Fruit fly (Drosophila melanogaster): ENCODE data around the gene CG18231.
A peak's percentile ranks its signal among the peaks of the same experiment; 100 is the strongest.

Gene CG18231

dm6 chr3L:18620988-18621734 lies 13.9 kb downstream of the CG18231 start (continued):
- TF ChIP-seq bsh (GFP tag; optimal IDR thresholded peaks at IDR 0.05): peak in 1 of 2 experiments; percentile 61
- TF ChIP-seq crol (GFP tag; IDR thresholded peaks at IDR 0.05): no peak
- peak; percentile 46 for TF ChIP-seq CG9727 (GFP tag; optimal IDR thresholded peaks at IDR 0.05)
- no peak; the same call in 1 of the 2 replicates for TF ChIP-seq sisA (GFP tag; IDR thresholded peaks at IDR 0.05)
- TF ChIP-seq Ets65A (GFP tag): peak; percentile 75
- TF ChIP-seq Optix (GFP tag; IDR thresholded peaks at IDR 0.05): no peak
- peak; percentile 77 for TF ChIP-seq CG12769 (tag; optimal IDR thresholded peaks at IDR 0.05)
- 0 out of 3 replicates have a peak, but pooled peaks have one; percentile 29 for TF ChIP-seq CG2889 (GFP tag; IDR thresholded peaks at IDR 0.05)
- TF ChIP-seq CG7556 (GFP tag; optimal IDR thresholded peaks at IDR 0.05): peak; percentile 36
- TF ChIP-seq Hr3 (GFP tag; optimal IDR thresholded peaks at IDR 0.05): peak; percentile 23
- TF ChIP-seq scrt (GFP tag; optimal IDR thresholded peaks at IDR 0.05): peak; percentile 57
- peak; percentile 35 for TF ChIP-seq NK7.1 (GFP tag; optimal IDR thresholded peaks at IDR 0.05)
- TF ChIP-seq CG4707 (GFP tag; optimal IDR thresholded peaks at IDR 0.05): no peak
- TF ChIP-seq Bgb (GFP tag; IDR thresholded peaks at IDR 0.05; ENCODE audit: partially characterized antibody): peak; percentile 74
- peak; percentile 47 for TF ChIP-seq CG14710 (tag; optimal IDR thresholded peaks at IDR 0.05)
- no peak for TF ChIP-seq CG7745 (tag; optimal IDR thresholded peaks at IDR 0.05)
- TF ChIP-seq ase (GFP tag; IDR thresholded peaks at IDR 0.05): no peak
- TF ChIP-seq pzg (GFP tag; optimal IDR thresholded peaks at IDR 0.05): peak; percentile 26
- TF ChIP-seq ac (GFP tag; optimal IDR thresholded peaks at IDR 0.05): peak; percentile 55
- no peak for TF ChIP-seq NC2α (GFP tag; optimal IDR thresholded peaks at IDR 0.05)
- TF ChIP-seq CG7963 (GFP tag; IDR thresholded peaks at IDR 0.05; ENCODE audit: partially characterized antibody): peak; percentile 39; the same call in 1 of the 3 replicates
- TF ChIP-seq toy (GFP tag; IDR thresholded peaks at IDR 0.05): no peak
- TF ChIP-seq ham (GFP tag; IDR thresholded peaks at IDR 0.05): no peak
- peak; percentile 4 for TF ChIP-seq lbe (GFP tag; optimal IDR thresholded peaks at IDR 0.05)
- no peak for TF ChIP-seq peb (GFP tag; IDR thresholded peaks at IDR 0.05)
- TF ChIP-seq CG1832 (GFP tag; optimal IDR thresholded peaks at IDR 0.05): no peak
- TF ChIP-seq CG17829 (tag; optimal IDR thresholded peaks at IDR 0.05): peak; percentile 48
- TF ChIP-seq CG6813 (GFP tag; optimal IDR thresholded peaks at IDR 0.05): no peak
- TF ChIP-seq MBD-R2 (GFP tag; IDR thresholded peaks at IDR 0.05): peak; percentile 30; the same call in 1 of the 2 replicates
- no peak for TF ChIP-seq MTF-1 (GFP tag; optimal IDR thresholded peaks at IDR 0.05; ENCODE audit: borderline replicate concordance)
- no peak for TF ChIP-seq Dip2 (GFP tag; IDR thresholded peaks at IDR 0.05)
- no peak for TF ChIP-seq fd64A (GFP tag; optimal IDR thresholded peaks at IDR 0.05)
- no peak for TF ChIP-seq wor (GFP tag; IDR thresholded peaks at IDR 0.05)
- TF ChIP-seq croc (GFP tag; conservative IDR thresholded peaks at IDR 0.05): no peak
- TF ChIP-seq Drgx (GFP tag; IDR thresholded peaks at IDR 0.05): peak; percentile 19
- peak; percentile 39 for TF ChIP-seq CG2129 (GFP tag; IDR thresholded peaks at IDR 0.05; ENCODE audit: partially characterized antibody)
- TF ChIP-seq PHDP (tag; optimal IDR thresholded peaks at IDR 0.05): peak; percentile 48
- peak; percentile 43; the same call in 1 of the 2 replicates for TF ChIP-seq H2.0 (GFP tag; IDR thresholded peaks at IDR 0.05)
- TF ChIP-seq jumu (GFP tag; optimal IDR thresholded peaks at IDR 0.05): peak; percentile 25
- TF ChIP-seq row (GFP tag; IDR thresholded peaks at IDR 0.05): peak; percentile 91
- TF ChIP-seq pum (GFP tag; optimal IDR thresholded peaks at IDR 0.05): peak; percentile 14
- peak; percentile 4 for TF ChIP-seq Myb (GFP tag; optimal IDR thresholded peaks at IDR 0.05)
- peak; percentile 69 for TF ChIP-seq nerfin-1 (tag; optimal IDR thresholded peaks at IDR 0.05)
- TF ChIP-seq CG11560 (tag; IDR thresholded peaks at IDR 0.05): no peak
- no peak for TF ChIP-seq en (GFP tag; optimal IDR thresholded peaks at IDR 0.05)
- TF ChIP-seq CG18599 (GFP tag; optimal IDR thresholded peaks at IDR 0.05): peak; percentile 64
- TF ChIP-seq vfl (GFP tag; optimal IDR thresholded peaks at IDR 0.05): peak; percentile 45
- no peak for TF ChIP-seq gsb (GFP tag; IDR thresholded peaks at IDR 0.05)
- peak; percentile 6 for TF ChIP-seq CG13775 (GFP tag; optimal IDR thresholded peaks at IDR 0.05)
- no peak for TF ChIP-seq yki (optimal IDR thresholded peaks at IDR 0.05)
